Worm (Caenorhabditis elegans): ENCODE results near the gene grd-5.

The grd-5 gene

ce11 chrV:8663023-8663422 lies 44.2 kb downstream of the grd-5 start:
- TF ChIP-seq nhr-28 (tag; optimal IDR thresholded peaks at IDR 0.05) = no peak
- no peak for TF ChIP-seq ceh-43 (GFP tag; optimal IDR thresholded peaks at IDR 0.05)
- no peak for TF ChIP-seq lsy-2 (tag; optimal IDR thresholded peaks at IDR 0.05)
- no peak for TF ChIP-seq sem-2 (GFP tag; optimal IDR thresholded peaks at IDR 0.05)
- TF ChIP-seq lin-13 (tag; optimal IDR thresholded peaks at IDR 0.05) = no peak
- no peak for TF ChIP-seq ztf-11 (tag; optimal IDR thresholded peaks at IDR 0.05)
- TF ChIP-seq hlh-1 (tag; optimal IDR thresholded peaks at IDR 0.05) = no peak
- no peak for TF ChIP-seq ham-2 (GFP tag; optimal IDR thresholded peaks at IDR 0.05)
- no peak for TF ChIP-seq mab-5 (tag; optimal IDR thresholded peaks at IDR 0.05)
- no peak for TF ChIP-seq unc-39 (tag; optimal IDR thresholded peaks at IDR 0.05)

DNA sequence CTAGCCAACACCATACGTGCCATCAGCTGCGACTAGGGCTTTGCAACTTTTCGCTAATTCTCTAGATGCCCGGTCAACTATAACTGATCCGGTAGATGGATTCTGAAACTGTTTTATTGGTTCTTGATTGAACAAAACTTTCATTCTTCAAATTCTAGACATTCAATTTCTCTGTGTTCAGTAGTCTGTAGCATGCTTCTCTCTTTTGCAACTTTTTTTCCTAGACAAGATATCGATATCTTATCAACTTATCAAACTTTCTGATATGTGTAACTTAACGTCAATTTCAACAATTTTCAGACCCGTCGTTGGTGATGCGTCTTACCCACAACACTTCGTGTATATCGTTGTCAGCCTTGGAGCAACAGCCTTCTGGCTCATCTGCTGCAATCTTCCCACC lies 46.9 kb downstream of the grd-5 start, which contains the start of gene ZC190.4:
TSS of gene ZC190.4 (plus strand) at position 301 of the 400 bp plus-strand sequence.
- TF ChIP-seq sem-2 (GFP tag; optimal IDR thresholded peaks at IDR 0.05) (no peak), sptf-1 (tag; optimal IDR thresholded peaks at IDR 0.05) (no peak), unc-62 (GFP tag; optimal IDR thresholded peaks at IDR 0.05) (no peak), unc-120 (tag; optimal IDR thresholded peaks at IDR 0.05; ENCODE audit: poor library complexity, severe bottlenecking) (no peak), ceh-43 (GFP tag; optimal IDR thresholded peaks at IDR 0.05) (no peak), mep-1 (tag; optimal IDR thresholded peaks at IDR 0.05) (no peak), nhr-28 (tag; optimal IDR thresholded peaks at IDR 0.05) (no peak), M03D4.4 (tag; optimal IDR thresholded peaks at IDR 0.05) (no peak), nhr-76 (tag; optimal IDR thresholded peaks at IDR 0.05) (no peak), ztf-11 (tag; optimal IDR thresholded peaks at IDR 0.05) (no peak), lin-13 (tag; optimal IDR thresholded peaks at IDR 0.05) (no peak), nhr-237 (tag; optimal IDR thresholded peaks at IDR 0.05) (no peak), unc-39 (tag; optimal IDR thresholded peaks at IDR 0.05) (no peak), mab-5 (tag; optimal IDR thresholded peaks at IDR 0.05) (no peak), cnd-1 (tag; optimal IDR thresholded peaks at IDR 0.05) (no peak), mls-2 (tag; optimal IDR thresholded peaks at IDR 0.05) (no peak), hlh-1 (tag; optimal IDR thresholded peaks at IDR 0.05) (no peak)

DNA sequence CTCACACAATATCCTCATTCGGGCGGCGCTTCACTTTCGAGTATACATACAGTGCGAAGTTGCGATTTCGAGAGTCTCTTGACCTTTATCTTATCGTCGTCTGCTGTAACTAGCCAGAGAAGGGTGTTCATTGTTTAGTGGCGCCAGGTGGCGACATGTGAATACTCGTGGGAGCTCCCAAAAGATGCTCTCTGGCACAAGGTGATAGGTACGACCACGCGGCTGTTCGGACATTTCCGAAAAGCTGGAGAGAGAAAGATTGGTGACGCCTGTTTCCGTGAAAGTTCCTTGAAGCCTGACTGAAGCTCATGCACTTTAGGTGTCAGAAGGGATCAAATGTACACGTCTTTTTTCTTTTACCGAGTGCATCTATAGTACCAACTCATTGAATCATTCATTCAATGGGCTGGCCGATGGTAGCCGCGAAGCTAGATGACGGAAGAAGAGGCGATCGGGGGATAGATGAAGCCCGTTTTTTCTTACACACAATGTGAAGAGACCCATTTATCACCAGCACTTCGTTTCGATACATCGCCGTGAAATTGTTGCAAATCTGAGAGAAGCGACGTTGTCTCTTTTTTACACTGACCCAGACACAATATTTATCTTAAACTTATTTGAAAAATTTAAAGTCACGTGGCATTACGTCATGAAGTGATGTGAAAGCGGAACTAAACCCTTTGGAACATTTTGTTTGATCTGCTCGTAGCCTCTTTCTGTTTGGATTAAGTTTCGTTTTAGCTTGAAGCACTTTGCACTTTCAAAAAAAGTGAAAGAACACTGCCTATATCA lies 48.6 kb downstream of the grd-5 start:
- TF ChIP-seq nhr-76 (tag; optimal IDR thresholded peaks at IDR 0.05) = no peak
- TF ChIP-seq cnd-1 (tag; optimal IDR thresholded peaks at IDR 0.05) = no peak
- no peak for TF ChIP-seq mls-2 (tag; optimal IDR thresholded peaks at IDR 0.05)
- no peak for TF ChIP-seq flh-1 (GFP tag; optimal IDR thresholded peaks at IDR 0.05)
- no peak for TF ChIP-seq nhr-237 (tag; optimal IDR thresholded peaks at IDR 0.05)
- no peak for TF ChIP-seq ces-1 (GFP tag; optimal IDR thresholded peaks at IDR 0.05)
- no peak for TF ChIP-seq blmp-1 (tag; optimal IDR thresholded peaks at IDR 0.05)
- TF ChIP-seq nhr-28 (tag; optimal IDR thresholded peaks at IDR 0.05) = no peak
- TF ChIP-seq pha-4 (tag; optimal IDR thresholded peaks at IDR 0.05) = no peak
- no peak for TF ChIP-seq elt-3 (tag; optimal IDR thresholded peaks at IDR 0.05)
- TF ChIP-seq M03D4.4 (tag; optimal IDR thresholded peaks at IDR 0.05) = no peak
- no peak for TF ChIP-seq bed-3 (GFP tag; optimal IDR thresholded peaks at IDR 0.05)
- TF ChIP-seq unc-120 (tag; optimal IDR thresholded peaks at IDR 0.05; ENCODE audit: poor library complexity, severe bottlenecking) = peak; percentile 76
- TF ChIP-seq snpc-4 (tag; optimal IDR thresholded peaks at IDR 0.05) = no peak
- TF ChIP-seq unc-62 (GFP tag; optimal IDR thresholded peaks at IDR 0.05) = peak; percentile 22
- peak; percentile 89 for TF ChIP-seq hlh-1 (tag; optimal IDR thresholded peaks at IDR 0.05)

- TF ChIP-seq blmp-1 (tag; optimal IDR thresholded peaks at IDR 0.05) (peak; percentile 50), lin-32 (GFP tag; optimal IDR thresholded peaks at IDR 0.05) (no peak)
Measured at ce11 chrV:8668224-8668623, 49.4 kb downstream of the grd-5 start.

Data from whole organism, mixed stage, embryonic.